Worm (Caenorhabditis elegans): ENCODE results near the gene Y72A10A.1.

Gene Y72A10A.1

DNA sequence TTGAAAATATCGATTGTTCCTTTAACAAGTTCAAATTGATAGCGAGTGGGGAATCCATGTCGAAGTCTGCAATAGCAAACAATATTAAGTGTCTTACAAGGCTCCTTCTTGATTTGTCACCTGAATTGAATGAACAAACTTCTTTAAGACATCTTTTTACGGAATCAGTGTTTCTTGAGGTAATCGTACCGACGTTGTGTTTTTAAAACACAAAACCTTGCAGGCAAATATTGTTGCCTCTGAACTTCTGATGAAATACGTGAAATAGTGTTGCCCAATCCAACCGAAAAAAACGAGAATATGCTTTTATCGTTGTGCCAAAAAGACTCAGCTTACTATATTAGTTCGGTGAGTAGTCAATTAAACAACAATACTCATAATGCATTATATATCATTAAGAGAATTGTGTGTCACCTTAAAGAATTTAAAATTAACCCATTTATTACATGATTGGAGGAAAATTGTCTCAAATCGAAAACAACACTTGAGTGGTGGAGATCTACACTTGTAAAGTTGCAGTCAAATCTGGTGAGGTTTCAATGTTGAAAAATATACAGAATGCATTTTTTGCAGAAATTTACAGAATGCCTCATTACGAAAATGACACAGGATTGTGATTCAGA, 39.9 kb upstream of the Y72A10A.1 start, which contains the start of the genes T25B2.4 and T13C5.3:
TSS of gene T25B2.4 (plus strand) at position 301 of the 623 bp plus-strand sequence.
TSS of gene T13C5.3 (plus strand) at position 573 of the 623 bp plus-strand sequence.
- TF ChIP-seq die-1 (tag; optimal IDR thresholded peaks at IDR 0.05) = no peak
- no peak for TF ChIP-seq mcd-1 (GFP tag; IDR thresholded peaks at IDR 0.05)
- no peak for TF ChIP-seq ztf-25 (GFP tag; IDR thresholded peaks at IDR 0.05)
- no peak for TF ChIP-seq F33H1.4 (GFP tag; IDR thresholded peaks at IDR 0.05)
- no peak for TF ChIP-seq tbp1 (GFP tag; optimal IDR thresholded peaks at IDR 0.05)
- TF ChIP-seq ztf-22 (GFP tag; optimal IDR thresholded peaks at IDR 0.05) = no peak
- TF ChIP-seq hmg-20 (GFP tag; IDR thresholded peaks at IDR 0.05) = no peak
- TF ChIP-seq mel-28 (tag; optimal IDR thresholded peaks at IDR 0.05; ENCODE audit: borderline replicate concordance) = no peak
- TF ChIP-seq snpc-1.1 (tag; optimal IDR thresholded peaks at IDR 0.05; ENCODE audit: insufficient read depth) = no peak
- TF ChIP-seq Y67H2A.10 (GFP tag; conservative IDR thresholded peaks at IDR 0.05) = no peak
- no peak for TF ChIP-seq zim-3 (tag; optimal IDR thresholded peaks at IDR 0.05)
- TF ChIP-seq tbx-9 (tag; optimal IDR thresholded peaks at IDR 0.05; ENCODE audit: borderline replicate concordance) = no peak
- TF ChIP-seq sea-2 (GFP tag; IDR thresholded peaks at IDR 0.05) = no peak
- TF ChIP-seq F39B2.1 (GFP tag; IDR thresholded peaks at IDR 0.05) = no peak
- no peak for TF ChIP-seq F23B12.7 (tag; optimal IDR thresholded peaks at IDR 0.05; ENCODE audit: insufficient read depth)
- TF ChIP-seq T26A5.8 (tag; optimal IDR thresholded peaks at IDR 0.05) = no peak
- no peak for TF ChIP-seq attf-3 (GFP tag; conservative IDR thresholded peaks at IDR 0.05)
- no peak for TF ChIP-seq athp-1 (tag; optimal IDR thresholded peaks at IDR 0.05)

DNA sequence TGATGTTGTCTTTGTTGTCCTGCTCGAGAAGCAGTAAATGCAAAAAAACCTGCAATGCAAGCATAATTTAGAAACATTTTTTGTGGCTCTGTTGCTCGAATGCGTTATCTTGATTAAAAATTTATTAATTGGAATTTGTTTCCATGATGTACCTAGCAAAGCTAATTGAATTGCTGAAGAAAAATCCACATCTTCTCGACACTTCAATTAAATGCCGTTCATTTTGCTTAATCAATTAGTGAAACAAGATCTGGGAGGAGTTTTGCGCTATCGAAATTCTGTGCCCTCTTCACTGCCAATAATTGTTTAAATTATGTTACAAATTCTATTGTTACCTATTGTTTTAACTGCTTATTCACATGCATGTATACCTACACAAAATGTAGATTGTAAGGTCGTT, 37.7 kb upstream of the Y72A10A.1 start, which contains the start of gene T25B2.3:
TSS of gene T25B2.3 (plus strand) at position 301 of the 400 bp plus-strand sequence.
- TF ChIP-seq nfya-2 (GFP tag; IDR thresholded peaks at IDR 0.05) (no peak), atf-7 (tag; optimal IDR thresholded peaks at IDR 0.05) (no peak), mxl-1 (tag; optimal IDR thresholded peaks at IDR 0.05) (no peak), chd-7 (tag; optimal IDR thresholded peaks at IDR 0.05) (no peak), lsy-27 (tag; optimal IDR thresholded peaks at IDR 0.05; ENCODE audit: borderline replicate concordance, insufficient read depth) (no peak), Y56A3A.18 (GFP tag; IDR thresholded peaks at IDR 0.05) (no peak), mel-28 (tag; optimal IDR thresholded peaks at IDR 0.05; ENCODE audit: borderline replicate concordance) (no peak), let-526 (GFP tag; IDR thresholded peaks at IDR 0.05) (no peak), tbx-9 (tag; optimal IDR thresholded peaks at IDR 0.05; ENCODE audit: borderline replicate concordance) (no peak)

DNA sequence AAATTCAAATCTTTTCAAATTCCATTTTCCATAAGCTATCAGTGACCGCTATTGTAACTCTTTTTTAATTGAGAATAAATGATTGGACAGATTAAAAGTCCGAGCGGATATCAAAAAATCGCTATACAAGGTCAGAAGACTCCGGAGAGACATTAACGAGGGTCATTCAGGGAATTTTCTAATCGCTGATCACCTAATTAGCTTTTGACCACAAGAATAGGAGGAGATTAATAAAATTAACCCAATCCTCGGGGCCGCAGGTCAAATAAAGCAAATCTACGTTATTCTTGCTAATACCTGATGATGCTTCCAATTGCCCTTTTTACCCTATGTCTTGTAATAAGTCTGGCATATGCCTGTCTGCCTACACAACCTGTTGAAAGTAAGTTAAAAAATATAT, 35.5 kb upstream of the Y72A10A.1 start, which contains the start of gene T25B2.1:
TSS of gene T25B2.1 (plus strand) at position 301 of the 400 bp plus-strand sequence.
- no peak for TF ChIP-seq egrh-3 (GFP tag; IDR thresholded peaks at IDR 0.05)
- no peak for TF ChIP-seq F52B5.7 (tag; optimal IDR thresholded peaks at IDR 0.05)

DNA sequence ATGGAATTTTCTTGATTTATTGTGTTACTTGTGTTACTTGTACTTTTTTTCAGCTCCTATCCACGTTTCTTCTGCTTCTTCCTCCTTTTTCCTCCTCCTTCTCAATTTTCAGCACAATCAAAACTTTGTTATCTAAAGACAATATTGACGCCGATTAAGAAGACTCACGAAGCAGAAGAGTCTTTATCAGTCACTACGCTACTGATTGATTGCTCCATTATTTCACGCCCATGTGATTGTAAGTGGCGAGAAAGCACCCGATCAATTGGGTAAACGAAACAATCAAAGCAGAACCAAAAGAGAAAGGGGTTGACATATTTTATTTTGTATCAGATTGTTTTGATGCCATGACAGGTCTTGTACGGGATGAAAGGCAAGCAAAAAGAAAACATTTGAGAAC, 31.1 kb upstream of the Y72A10A.1 start, which contains the start of gene T25B2.2:
TSS of gene T25B2.2 (plus strand) at position 392 of the 400 bp plus-strand sequence.
- TF ChIP-seq aptf-3 (GFP tag; IDR thresholded peaks at IDR 0.05) = no peak
- no peak for TF ChIP-seq nhr-179 (tag; optimal IDR thresholded peaks at IDR 0.05)
- TF ChIP-seq F37B4.10 (GFP tag; IDR thresholded peaks at IDR 0.05) = no peak
- TF ChIP-seq T07F8.4 (tag; optimal IDR thresholded peaks at IDR 0.05) = no peak
- no peak for TF ChIP-seq let-526 (GFP tag; IDR thresholded peaks at IDR 0.05)
- no peak for TF ChIP-seq madf-8 (GFP tag; conservative IDR thresholded peaks at IDR 0.05)
- no peak for TF ChIP-seq rec-8 (tag; optimal IDR thresholded peaks at IDR 0.05)
- TF ChIP-seq nhr-80 (tag; optimal IDR thresholded peaks at IDR 0.05) = peak; percentile 80
